Fruit fly (Drosophila melanogaster): ENCODE results near the gene nod.

- TF ChIP-seq CTCF (optimal IDR thresholded peaks at IDR 0.05) (no peak), CG8478 (optimal IDR thresholded peaks at IDR 0.05) (no peak)
Observed at dm6 chrX:11550078-11550477, 30.5 kb upstream of the nod start.

Measured in S2 (cell line).